Worm (Caenorhabditis elegans): ENCODE data around the gene T25G12.13.

- TF ChIP-seq ceh-44 (GFP tag; IDR thresholded peaks at IDR 0.05) (no peak), pha-4 (GFP tag; IDR thresholded peaks at IDR 0.05) (no peak), pha-4 (tag; optimal IDR thresholded peaks at IDR 0.05) (no peak), lin-13 (GFP tag; optimal IDR thresholded peaks at IDR 0.05) (no peak), nhr-10 (tag; optimal IDR thresholded peaks at IDR 0.05) (no peak)
Observed at ce11 chrX:17231348-17231747, 11.8 kb upstream of the T25G12.13 start, which contains the start of gene T25G12.3.

All from whole organism, L4 larva.